Worm (Caenorhabditis elegans) whole organism, L4 larva: Measurements from ENCODE around the gene B0524.5.

Source experiments
- T20F7.1 ChIP-seq: fragments of 200-800 bp; sonication (Bioruptor generic); optimal IDR thresholded peaks from 2 replicates; lab custom pipeline; 2018; ENCODE audit warnings: mild to moderate bottlenecking, missing genetic modification characterization, missing compliant biosample characterization
- Y48G9A.11 ChIP-seq: fragments of 200-800 bp; sonication (Bioruptor generic); IDR thresholded peaks from 2 replicates; pipeline ENCODE4 v1.3.6; 2022; ENCODE audit warnings: missing genetic modification reagents, missing genetic modification characterization, missing compliant biosample characterization
- Y75B8A.6 ChIP-seq: fragments of 200-800 bp; sonication (Bioruptor generic); IDR thresholded peaks from 2 replicates; pipeline ENCODE4 v1.3.6; 2022; ENCODE audit warnings: missing genetic modification reagents, missing genetic modification characterization, missing compliant biosample characterization
- aha-1 ChIP-seq: fragments of 150-350 bp; peaks from one replicate; lab custom pipeline; 2014; ENCODE audit warnings: missing biosample characterization, missing genetic modification characterization
- attf-4 ChIP-seq: sonication (generic microtip); optimal IDR thresholded peaks from 3 replicates; lab custom pipeline; 2017; ENCODE audit warnings: missing biosample characterization, missing genetic modification characterization
- ceh-28 ChIP-seq: fragments of 150-350 bp; optimal IDR thresholded peaks from 2 replicates; lab custom pipeline; 2014; ENCODE audit warnings: missing biosample characterization, missing genetic modification reagents, missing genetic modification characterization
- ces-1 ChIP-seq: fragments of 150-350 bp; sonication (generic microtip); optimal IDR thresholded peaks from 4 replicates; lab custom pipeline; 2014; ENCODE audit warnings: missing biosample characterization, missing genetic modification reagents, missing genetic modification characterization
- daf-16 ChIP-seq, 3 experiments: sonication (generic microtip); optimal IDR thresholded peaks; 2 replicates each; lab custom pipeline; 2016 to 2017; ENCODE audit warnings: missing genetic modification characterization in 3 of 3, missing genetic modification reagents in 3 of 3, mild to moderate bottlenecking in 2 of 3, missing compliant biosample characterization in 2 of 3, missing biosample characterization in 1 of 3, moderate library complexity in 1 of 3
- dpl-1 ChIP-seq: fragments of 150-350 bp; optimal IDR thresholded peaks from 2 replicates; lab custom pipeline; 2014; ENCODE audit warnings: missing biosample characterization, missing genetic modification reagents, missing genetic modification characterization
- dve-1 ChIP-seq: sonication (generic microtip); optimal IDR thresholded peaks from 2 replicates; lab custom pipeline; 2017; ENCODE audit warnings: antibody characterized with exemption, mild to moderate bottlenecking, missing genetic modification characterization, missing compliant biosample characterization; ENCODE audit not compliant: insufficient read depth
- egl-43 ChIP-seq: fragments of 200-800 bp; sonication (Bioruptor generic); IDR thresholded peaks from 2 replicates; pipeline ENCODE4 v1.3.6; 2022; ENCODE audit warnings: missing genetic modification reagents, missing genetic modification characterization, missing compliant biosample characterization
- hif-1 ChIP-seq, 2 experiments: sonication (generic microtip); optimal IDR thresholded peaks; 2 replicates each; lab custom pipeline; 2016 to 2017; ENCODE audit warnings: missing compliant biosample characterization in 2 of 2, missing genetic modification characterization in 2 of 2, missing genetic modification reagents in 2 of 2, missing genotype in 2 of 2, mild to moderate bottlenecking in 1 of 2
- hmg-1.1 ChIP-seq: fragments of 200-800 bp; sonication (Bioruptor generic); IDR thresholded peaks from 2 replicates; pipeline ENCODE4 v1.3.6; 2022; ENCODE audit warnings: missing genetic modification reagents, missing genetic modification characterization, missing compliant biosample characterization
- lim-7 ChIP-seq: fragments of 200-800 bp; sonication (Bioruptor generic); IDR thresholded peaks from 2 replicates; pipeline ENCODE4 v1.3.6; 2022; ENCODE audit warnings: missing genetic modification characterization, missing compliant biosample characterization
- lin-13 ChIP-seq: fragments of 150-350 bp; optimal IDR thresholded peaks from 2 replicates; lab custom pipeline; 2014; ENCODE audit warnings: missing biosample characterization, missing genetic modification reagents, missing genetic modification characterization
- lir-3 ChIP-seq: sonication (generic microtip); optimal IDR thresholded peaks from 2 replicates; lab custom pipeline; 2016; ENCODE audit warnings: mild to moderate bottlenecking, missing genetic modification characterization, missing compliant biosample characterization
- lsy-2 ChIP-seq, 2 experiments: fragments of 150-350 bp in 1 of 2; sonication (generic microtip) in 1 of 2; optimal IDR thresholded peaks; 2 replicates each; lab custom pipeline; 2014 to 2017; ENCODE audit warnings: missing biosample characterization in 2 of 2, missing genetic modification characterization in 2 of 2
- mdl-1 ChIP-seq, 2 experiments: fragments of 150-350 bp in 1 of 2; sonication (generic microtip) in 1 of 2; optimal IDR thresholded peaks; 2 replicates each; lab custom pipeline; 2014 to 2017; ENCODE audit warnings: missing biosample characterization in 2 of 2, missing genetic modification characterization in 2 of 2
- mxl-2 ChIP-seq: fragments of 200-800 bp; sonication (Bioruptor generic); conservative IDR thresholded peaks from 2 replicates; pipeline ENCODE4 v1.3.6; 2022; ENCODE audit warnings: missing genetic modification reagents, missing genetic modification characterization, missing compliant biosample characterization
- mxl-3 ChIP-seq: fragments of 200-800 bp; sonication (Bioruptor generic); optimal IDR thresholded peaks from 2 replicates; lab custom pipeline; 2018; ENCODE audit warnings: mild to moderate bottlenecking, missing genetic modification characterization, missing compliant biosample characterization
- nhr-10 ChIP-seq: fragments of 150-350 bp; optimal IDR thresholded peaks from 2 replicates; lab custom pipeline; 2014; ENCODE audit warnings: missing biosample characterization, missing genetic modification characterization
- nhr-6 ChIP-seq: fragments of 150-350 bp; optimal IDR thresholded peaks from 2 replicates; lab custom pipeline; 2014; ENCODE audit warnings: missing biosample characterization, missing genetic modification characterization
- pha-4 ChIP-seq, 2 experiments: fragments of 150-350 bp in 1 of 2; fragments of 200-800 bp in 1 of 2; sonication (Bioruptor generic) in 1 of 2; IDR thresholded peaks in 1 of 2; optimal IDR thresholded peaks in 1 of 2; 2 replicates each; pipeline versions ENCODE4 v1.3.6 to Lab custom; 2014 to 2022; ENCODE audit warnings: missing genetic modification characterization in 2 of 2, missing genetic modification reagents in 2 of 2, missing biosample characterization in 1 of 2, missing compliant biosample characterization in 1 of 2
- rbr-2 ChIP-seq: sonication (generic microtip); optimal IDR thresholded peaks from 2 replicates; lab custom pipeline; 2016; ENCODE audit warnings: missing genotype, missing genetic modification characterization, missing compliant biosample characterization
- set-16 ChIP-seq: fragments of 200-800 bp; sonication (Bioruptor generic); IDR thresholded peaks from 2 replicates; pipeline ENCODE4 v1.3.6; 2022; ENCODE audit warnings: missing genetic modification reagents, missing genetic modification characterization, missing compliant biosample characterization
- snpc-1.2 ChIP-seq: fragments of 200-800 bp; sonication (Bioruptor generic); IDR thresholded peaks from 2 replicates; pipeline ENCODE4 v1.3.6; 2022; ENCODE audit warnings: missing genetic modification reagents, missing genetic modification characterization, missing compliant biosample characterization
- tag-97 ChIP-seq: fragments of 200-800 bp; sonication (Bioruptor generic); IDR thresholded peaks from 2 replicates; pipeline ENCODE4 v1.3.6; 2022; ENCODE audit warnings: missing genetic modification characterization, missing compliant biosample characterization
- unc-62 ChIP-seq, 3 experiments: fragments of 150-350 bp in 1 of 3; sonication (generic microtip); optimal IDR thresholded peaks in 2 of 3; peaks in 1 of 3; 1 replicate in 1 of 3; 2 replicates in 2 of 3; lab custom pipeline; 2014 to 2017; ENCODE audit warnings: missing biosample characterization in 3 of 3, missing genetic modification characterization in 3 of 3, missing genetic modification reagents in 3 of 3, missing genotype in 1 of 3
- zfp-2 ChIP-seq: sonication (generic microtip); optimal IDR thresholded peaks from 2 replicates; lab custom pipeline; 2016; ENCODE audit warnings: mild to moderate bottlenecking, missing genetic modification characterization, missing compliant biosample characterization
- zip-2 ChIP-seq: fragments of 150-350 bp; optimal IDR thresholded peaks from 2 replicates; lab custom pipeline; 2014; ENCODE audit warnings: missing biosample characterization, missing genetic modification characterization
- ztf-7 ChIP-seq: fragments of 150-350 bp; optimal IDR thresholded peaks from 2 replicates; lab custom pipeline; 2014; ENCODE audit warnings: missing biosample characterization, missing genetic modification characterization

B0524.5 gene

DNA sequence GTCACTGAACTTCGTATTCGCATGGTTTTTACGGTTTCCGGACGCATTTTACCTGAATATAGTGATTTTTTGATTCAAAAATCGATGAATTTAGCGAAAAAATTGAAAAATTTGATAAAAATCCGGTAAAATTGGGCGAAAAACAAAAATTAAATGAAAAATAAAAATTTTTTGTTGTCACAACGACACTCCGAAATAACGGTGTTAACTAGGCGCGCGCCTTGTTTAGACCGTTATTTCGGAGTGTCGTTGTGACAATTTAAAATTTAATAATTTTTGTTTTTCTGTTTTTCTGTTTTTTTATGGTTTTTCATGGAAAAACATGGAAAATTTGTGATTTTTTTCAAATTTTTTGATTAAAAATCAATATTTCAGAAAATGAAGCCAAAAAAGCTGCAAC, 11.9 kb upstream of the B0524.5 start, which contains the start of the genes B0524.6 and pqn-41 (continued):
- no peak for TF ChIP-seq pha-4 (GFP tag; IDR thresholded peaks at IDR 0.05; lab: Robert Waterston, UW)
- TF ChIP-seq pha-4 (tag; optimal IDR thresholded peaks at IDR 0.05; lab: Kevin White, UChicago), result peak; percentile 53
- TF ChIP-seq ztf-7 (tag; lab: Kevin White, UChicago), result no peak
- peak; percentile 18 for TF ChIP-seq nhr-6 (tag; lab: Kevin White, UChicago)
- no peak for TF ChIP-seq unc-62 (GFP tag; optimal IDR thresholded peaks at IDR 0.05 in 1 of 2; lab: Kevin White, UChicago)
- TF ChIP-seq unc-62 (tag; optimal IDR thresholded peaks at IDR 0.05; lab: Kevin White, UChicago), result no peak
- no peak for TF ChIP-seq Y75B8A.6
- peak in 1 of 2 experiments; percentile 90 for TF ChIP-seq lsy-2 (tag; optimal IDR thresholded peaks at IDR 0.05; lab: Kevin White, UChicago)
- TF ChIP-seq mxl-3, result no peak
- TF ChIP-seq dve-1 (tag; lab: Kevin White, UChicago), result peak; percentile 46
- no peak for TF ChIP-seq lim-7 (GFP tag; lab: Robert Waterston, UW)
- no peak for TF ChIP-seq lir-3 (tag; lab: Kevin White, UChicago)
- TF ChIP-seq lin-13 (GFP tag; lab: Kevin White, UChicago), result no peak
- no peak for TF ChIP-seq daf-16 (GFP tag; optimal IDR thresholded peaks at IDR 0.05; lab: Kevin White, UChicago)
- TF ChIP-seq daf-16 (tag; optimal IDR thresholded peaks at IDR 0.05; lab: Kevin White, UChicago), result peak; percentile 37
- no peak for TF ChIP-seq nhr-10 (tag; lab: Kevin White, UChicago)
- TF ChIP-seq T20F7.1 (GFP tag; lab: Kevin White, UChicago), result peak; percentile 98
- peak; percentile 97 for TF ChIP-seq Y48G9A.11 (GFP tag; lab: Robert Waterston, UW)
- no peak for TF ChIP-seq snpc-1.2 (GFP tag; lab: Robert Waterston, UW)
- peak; percentile 11 for TF ChIP-seq rbr-2 (tag; lab: Kevin White, UChicago)
- TF ChIP-seq mxl-2 (GFP tag; lab: Robert Waterston, UW), result no peak
- peak; percentile 73 for TF ChIP-seq dpl-1 (GFP tag; lab: Kevin White, UChicago)
- TF ChIP-seq mdl-1 (tag; optimal IDR thresholded peaks at IDR 0.05; lab: Kevin White, UChicago), result no peak
- TF ChIP-seq zfp-2 (tag; lab: Kevin White, UChicago), result no peak
- 0 out of 2 replicates have a peak, but pooled peaks have one; percentile 17 for TF ChIP-seq hmg-1.1 (GFP tag; lab: Robert Waterston, UW)

DNA sequence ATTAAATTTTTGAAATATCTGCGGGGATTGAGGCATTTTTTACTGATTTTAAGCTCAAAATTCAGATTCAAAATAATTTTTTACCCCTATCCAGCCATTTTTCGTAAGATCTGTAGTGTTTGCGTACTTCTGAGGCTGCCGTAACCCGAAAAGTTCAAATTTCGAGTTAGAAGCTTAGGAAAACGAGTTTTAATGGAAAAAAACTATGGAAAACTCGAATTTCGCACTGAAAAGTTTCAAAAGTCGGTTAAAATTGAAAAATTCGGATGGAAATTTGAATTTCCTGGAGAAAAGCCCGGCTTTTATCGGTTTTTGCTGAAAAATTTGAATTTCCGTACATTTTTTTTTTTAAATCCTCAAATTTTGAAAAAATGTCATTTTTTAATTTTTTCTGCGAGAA, 10.3 kb upstream of the B0524.5 start:
- TF ChIP-seq tag-97 (GFP tag; lab: Robert Waterston, UW) (no peak), aha-1 (tag; lab: Kevin White, UChicago) (peak; percentile 91)

DNA sequence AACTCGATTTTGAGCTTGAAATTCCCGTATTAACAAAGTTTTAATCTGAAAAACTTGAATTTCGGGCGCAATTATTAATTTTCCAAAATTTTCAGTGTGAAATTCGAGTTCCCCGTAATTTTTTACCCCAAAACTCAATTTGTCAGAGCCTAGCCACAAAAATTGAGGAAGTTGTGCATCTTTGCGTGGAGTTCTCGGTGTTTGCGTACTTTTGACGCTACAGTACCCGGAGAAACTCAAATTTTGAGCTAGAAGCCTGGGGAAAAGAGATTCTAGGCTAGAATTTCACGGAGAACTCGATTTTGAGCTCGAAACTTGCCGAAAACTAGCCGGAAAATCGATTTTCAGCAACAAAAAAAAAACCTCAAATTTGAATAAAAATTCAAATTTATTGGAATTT, 6.7 kb upstream of the B0524.5 start:
- peak; percentile 63 for TF ChIP-seq aha-1 (tag; lab: Kevin White, UChicago)
- peak; percentile 1 for TF ChIP-seq lin-13 (GFP tag; lab: Kevin White, UChicago)
- TF ChIP-seq lsy-2 (tag; optimal IDR thresholded peaks at IDR 0.05; lab: Kevin White, UChicago), result peak in 1 of 2 experiments; percentile 44
- TF ChIP-seq, all 104 proteins: peak for 3; not testable (repeated sequence) for 101

DNA sequence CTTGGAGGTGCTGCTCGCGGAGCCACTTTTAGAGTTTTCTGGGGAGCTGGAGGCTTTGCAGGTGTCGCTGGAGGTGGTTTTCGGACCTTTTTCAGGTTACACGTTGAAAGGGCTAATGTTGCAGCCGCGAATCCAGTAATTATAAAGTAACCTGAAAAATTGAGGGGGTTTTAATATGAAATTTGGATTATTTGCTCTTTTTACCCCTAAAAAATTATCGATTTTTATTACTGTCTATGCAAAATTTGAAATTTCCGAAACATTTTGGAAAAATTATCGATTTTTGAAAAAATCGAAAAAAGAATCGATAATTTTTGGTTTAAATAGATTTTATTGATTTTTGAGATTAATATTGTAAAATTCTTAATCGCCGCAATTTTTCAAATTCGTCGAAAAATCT, 285 bp downstream of the B0524.5 start:
- TF ChIP-seq set-16 (GFP tag; lab: Robert Waterston, UW), result no peak
- TF ChIP-seq ces-1 (GFP tag; lab: Kevin White, UChicago), result no peak
- TF ChIP-seq attf-4 (tag; lab: Kevin White, UChicago), result no peak
- TF ChIP-seq aha-1 (tag; lab: Kevin White, UChicago), result peak; percentile 88
- no peak for TF ChIP-seq hif-1 (tag; optimal IDR thresholded peaks at IDR 0.05; lab: Kevin White, UChicago)
- no peak for TF ChIP-seq lir-3 (tag; lab: Kevin White, UChicago)
- TF ChIP-seq egl-43 (GFP tag; lab: Robert Waterston, UW), result no peak
- TF ChIP-seq zip-2 (tag; lab: Kevin White, UChicago), result no peak
- TF ChIP-seq snpc-1.2 (GFP tag; lab: Robert Waterston, UW), result no peak
- TF ChIP-seq, all 104 proteins: peak for 1

DNA sequence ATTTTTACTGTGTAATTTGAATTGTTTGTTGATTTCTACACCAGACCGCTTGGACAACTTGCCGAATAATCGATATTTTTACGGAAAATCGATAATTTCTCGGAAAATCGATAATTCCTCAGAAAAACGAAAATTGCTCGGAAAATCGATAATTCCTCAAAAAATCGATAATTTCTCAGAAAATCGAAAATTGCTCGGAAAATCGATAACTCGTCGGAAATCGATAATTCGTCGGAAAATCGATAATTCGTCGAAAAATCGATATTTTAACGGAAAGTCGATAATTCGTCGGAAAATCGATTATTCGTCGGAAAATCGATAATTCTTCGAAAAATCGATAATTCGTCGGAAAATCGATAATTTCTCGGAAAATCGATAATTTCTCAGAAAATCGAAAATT, 1.5 kb downstream of the B0524.5 start:
- peak; percentile 92 for TF ChIP-seq ceh-28 (tag; lab: Kevin White, UChicago)
